Worm (Caenorhabditis elegans) whole organism, L2 larva: Measurements from ENCODE around the gene gcy-33.
"Not testable (repeated sequence)": the region's sequence is repeated elsewhere in the genome, so short reads cannot be mapped to it uniquely, and the experiment has no call there.

Experiments used
- R02D3.7 ChIP-seq: fragments of 150-350 bp; optimal IDR thresholded peaks from 2 replicates; lab custom pipeline; 2014; ENCODE audit warnings: missing biosample characterization, missing genetic modification characterization
- alr-1 ChIP-seq: fragments of 150-350 bp; optimal IDR thresholded peaks from 2 replicates; lab custom pipeline; 2014; ENCODE audit warnings: missing biosample characterization, missing genetic modification characterization
- ama-1 ChIP-seq: fragments of 150-350 bp; optimal IDR thresholded peaks from 2 replicates; lab custom pipeline; 2018; ENCODE audit warnings: inconsistent platforms
- blmp-1 ChIP-seq: sonication (generic microtip); optimal IDR thresholded peaks from 2 replicates; lab custom pipeline; 2017; ENCODE audit warnings: missing genetic modification characterization, mild to moderate bottlenecking, missing compliant biosample characterization, antibody characterized with exemption, moderate library complexity; ENCODE audit not compliant: insufficient read depth
- ceh-16 ChIP-seq: fragments of 150-350 bp; optimal IDR thresholded peaks from 2 replicates; lab custom pipeline; 2014; ENCODE audit warnings: missing biosample characterization, missing genetic modification characterization
- ceh-82 ChIP-seq: fragments of 150-350 bp; optimal IDR thresholded peaks from 2 replicates; lab custom pipeline; 2014; ENCODE audit warnings: missing biosample characterization, missing genetic modification characterization
- crh-2 ChIP-seq: sonication (generic microtip); optimal IDR thresholded peaks from 2 replicates; lab custom pipeline; 2017; ENCODE audit warnings: missing biosample characterization, missing genetic modification characterization
- dmd-4 ChIP-seq: sonication (generic microtip); optimal IDR thresholded peaks from 2 replicates; lab custom pipeline; 2017; ENCODE audit warnings: missing biosample characterization, missing genetic modification characterization
- egl-27 ChIP-seq: sonication (generic microtip); optimal IDR thresholded peaks from 3 replicates; lab custom pipeline; 2017; ENCODE audit warnings: missing biosample characterization, missing genetic modification reagents, missing genetic modification characterization
- elt-1 ChIP-seq: fragments of 150-350 bp; optimal IDR thresholded peaks from 2 replicates; lab custom pipeline; 2014; ENCODE audit warnings: missing biosample characterization, missing genetic modification characterization
- elt-3 ChIP-seq: sonication (generic microtip); optimal IDR thresholded peaks from 2 replicates; lab custom pipeline; 2017; ENCODE audit warnings: missing biosample characterization, missing genetic modification characterization
- fos-1 ChIP-seq: fragments of 150-350 bp; optimal IDR thresholded peaks from 2 replicates; lab custom pipeline; 2014; ENCODE audit warnings: missing biosample characterization, missing genetic modification characterization
- gmeb-1 ChIP-seq: fragments of 150-350 bp; optimal IDR thresholded peaks from 2 replicates; lab custom pipeline; 2014; ENCODE audit warnings: missing biosample characterization, missing genetic modification characterization
- lin-11 ChIP-seq: fragments of 150-350 bp; sonication (generic microtip); optimal IDR thresholded peaks from 2 replicates; lab custom pipeline; 2014; ENCODE audit warnings: missing biosample characterization, missing genetic modification characterization, inconsistent platforms, mixed read lengths
- lin-13 ChIP-seq: fragments of 150-350 bp; optimal IDR thresholded peaks from 2 replicates; lab custom pipeline; 2014; ENCODE audit warnings: missing biosample characterization, missing genetic modification reagents, missing genetic modification characterization
- lsy-2 ChIP-seq, 2 experiments: fragments of 150-350 bp in 1 of 2; sonication (generic microtip) in 1 of 2; optimal IDR thresholded peaks; 2 replicates each; lab custom pipeline; 2014 to 2017; ENCODE audit warnings: missing biosample characterization in 2 of 2, missing genetic modification characterization in 2 of 2
- mbf-1 ChIP-seq: sonication (generic microtip); optimal IDR thresholded peaks from 2 replicates; lab custom pipeline; 2017; ENCODE audit warnings: missing biosample characterization, missing genetic modification characterization
- mdl-1 ChIP-seq, 2 experiments: fragments of 150-350 bp in 1 of 2; sonication (generic microtip) in 1 of 2; optimal IDR thresholded peaks; 2 replicates each; lab custom pipeline; 2017; ENCODE audit warnings: missing biosample characterization in 2 of 2, missing genetic modification characterization in 2 of 2
- nhr-10 ChIP-seq: sonication (generic microtip); optimal IDR thresholded peaks from 2 replicates; lab custom pipeline; 2017; ENCODE audit warnings: missing biosample characterization, missing genetic modification characterization
- nhr-12 ChIP-seq: fragments of 150-350 bp; optimal IDR thresholded peaks from 2 replicates; lab custom pipeline; 2014; ENCODE audit warnings: missing biosample characterization, missing genetic modification characterization
- nhr-21 ChIP-seq: fragments of 150-350 bp; optimal IDR thresholded peaks from 2 replicates; lab custom pipeline; 2014; ENCODE audit warnings: missing biosample characterization, missing genetic modification characterization
- nhr-237 ChIP-seq: fragments of 150-350 bp; optimal IDR thresholded peaks from 2 replicates; lab custom pipeline; 2014; ENCODE audit warnings: missing biosample characterization, missing genetic modification characterization
- nhr-6 ChIP-seq: fragments of 150-350 bp; optimal IDR thresholded peaks from 2 replicates; lab custom pipeline; 2014; ENCODE audit warnings: missing biosample characterization, missing genetic modification characterization
- nhr-77 ChIP-seq: fragments of 150-350 bp; optimal IDR thresholded peaks from 2 replicates; lab custom pipeline; 2014; ENCODE audit warnings: missing biosample characterization, missing genetic modification characterization
- sem-4 ChIP-seq: fragments of 150-350 bp; optimal IDR thresholded peaks from 2 replicates; lab custom pipeline; 2014; ENCODE audit warnings: missing biosample characterization, missing genetic modification reagents, missing genetic modification characterization
- sma-9 ChIP-seq, 2 experiments: fragments of 150-350 bp in 1 of 2; sonication (generic microtip) in 1 of 2; optimal IDR thresholded peaks; 2 replicates each; lab custom pipeline; 2014 to 2016; ENCODE audit warnings: missing genetic modification characterization in 2 of 2, mild to moderate bottlenecking in 1 of 2, missing biosample characterization in 1 of 2, missing compliant biosample characterization in 1 of 2, missing genetic modification reagents in 1 of 2, moderate library complexity in 1 of 2
- unc-55 ChIP-seq: fragments of 150-350 bp; sonication (generic microtip); optimal IDR thresholded peaks from 3 replicates; lab custom pipeline; 2014; ENCODE audit warnings: missing biosample characterization, missing genetic modification reagents, missing genetic modification characterization
- unc-62 ChIP-seq: fragments of 150-350 bp; optimal IDR thresholded peaks from 2 replicates; lab custom pipeline; 2014; ENCODE audit warnings: missing biosample characterization, missing genetic modification reagents, missing genetic modification characterization
- ztf-1 ChIP-seq: fragments of 200-800 bp; sonication (Bioruptor generic); conservative IDR thresholded peaks from 2 replicates; pipeline ENCODE4 v1.3.6; 2022; ENCODE audit warnings: missing genetic modification characterization, missing compliant biosample characterization
- ztf-4 ChIP-seq: fragments of 150-350 bp; optimal IDR thresholded peaks from 2 replicates; lab custom pipeline; 2014; ENCODE audit warnings: missing biosample characterization, missing genetic modification characterization

Gene gcy-33

ce11 chrV:12024273-12024672, 22.7 kb upstream of the gcy-33 start (continued):
- TF ChIP-seq lin-11 (tag; lab: Kevin White, UChicago) = peak; percentile 18
- peak; percentile 14 for TF ChIP-seq sem-4 (tag; lab: Kevin White, UChicago)
- TF ChIP-seq, all 48 proteins: peak for 10

ce11 chrV:12020940-12021339, 19.3 kb upstream of the gcy-33 start:
- TF ChIP-seq elt-3 (tag; lab: Kevin White, UChicago) = no peak
- TF ChIP-seq fos-1 (tag; lab: Kevin White, UChicago) = peak; percentile 58

ce11 chrV:12020026-12020425, 18.4 kb upstream of the gcy-33 start, which contains the start of gene F10C2.3:
Gene F10C2.3, plus strand, starts transcription at chrV:12020326.
- TF ChIP-seq mbf-1 (tag; lab: Kevin White, UChicago); unc-55 (GFP tag; lab: Kevin White, UChicago); nhr-77 (tag; lab: Kevin White, UChicago): not testable (repeated sequence)

- no peak for TF ChIP-seq lin-13
- no peak for TF ChIP-seq lsy-2 (tag; optimal IDR thresholded peaks at IDR 0.05; lab: Kevin White, UChicago)
- no peak for TF ChIP-seq ama-1 (lab: Kevin White, UChicago)
- no peak for TF ChIP-seq ztf-1 (GFP tag; lab: Robert Waterston, UW)
These were observed 11.7 kb upstream of the gcy-33 start, which contains the start of gene add-2 for ce11 chrV:12013298-12013697. Gene add-2, minus strand, starts transcription at chrV:12013406.

- TF ChIP-seq egl-27 = no peak
- TF ChIP-seq nhr-6 (tag; lab: Kevin White, UChicago) = no peak
- TF ChIP-seq nhr-21 (tag; lab: Kevin White, UChicago) = no peak
- no peak for TF ChIP-seq ceh-82
- TF ChIP-seq fos-1 (tag; lab: Kevin White, UChicago) = peak; percentile 20
- no peak for TF ChIP-seq gmeb-1 (tag; lab: Kevin White, UChicago)
- no peak for TF ChIP-seq unc-55 (GFP tag; lab: Kevin White, UChicago)
- TF ChIP-seq elt-3 (tag; lab: Kevin White, UChicago) = no peak
- TF ChIP-seq blmp-1 (tag; lab: Kevin White, UChicago) = peak; percentile 95
- TF ChIP-seq sma-9 (GFP tag; optimal IDR thresholded peaks at IDR 0.05; lab: Kevin White, UChicago) = peak; percentile 11
- TF ChIP-seq sma-9 (tag; optimal IDR thresholded peaks at IDR 0.05; lab: Kevin White, UChicago) = no peak
- TF ChIP-seq dmd-4 (tag; lab: Kevin White, UChicago) = no peak
- TF ChIP-seq nhr-12 (tag; lab: Kevin White, UChicago) = no peak
These were observed 10.1 kb upstream of the gcy-33 start for ce11 chrV:12011686-12012085.

- TF ChIP-seq gmeb-1 (tag; lab: Kevin White, UChicago) (no peak), R02D3.7 (tag; lab: Kevin White, UChicago) (no peak), alr-1 (no peak), nhr-12 (tag; lab: Kevin White, UChicago) (no peak), ztf-4 (tag; lab: Kevin White, UChicago) (no peak), lin-11 (tag; lab: Kevin White, UChicago) (no peak), ceh-16 (tag; lab: Kevin White, UChicago) (no peak), unc-62 (GFP tag; lab: Kevin White, UChicago) (no peak), mdl-1 (tag; optimal IDR thresholded peaks at IDR 0.05; lab: Kevin White, UChicago) (no peak), nhr-237 (tag; lab: Kevin White, UChicago) (no peak), elt-1 (tag; lab: Kevin White, UChicago) (no peak), fos-1 (tag; lab: Kevin White, UChicago) (no peak)
These were observed 4.9 kb upstream of the gcy-33 start, which contains the start of gene F57F5.3 for ce11 chrV:12006495-12006894. Gene F57F5.3, minus strand, starts transcription at chrV:12006595.

- peak; percentile 9 for TF ChIP-seq gmeb-1 (tag; lab: Kevin White, UChicago)
- TF ChIP-seq lin-13 = peak; percentile 38
- TF ChIP-seq nhr-10 (tag; lab: Kevin White, UChicago) = no peak
- TF ChIP-seq lsy-2 (tag; optimal IDR thresholded peaks at IDR 0.05; lab: Kevin White, UChicago) = no peak
- peak; percentile 16 for TF ChIP-seq fos-1 (tag; lab: Kevin White, UChicago)
- no peak for TF ChIP-seq sem-4 (tag; lab: Kevin White, UChicago)
- peak; percentile 38 for TF ChIP-seq crh-2 (tag; lab: Kevin White, UChicago)
These were observed 2.9 kb upstream of the gcy-33 start for ce11 chrV:12004501-12004940.
